Worm (Caenorhabditis elegans) whole organism, L1 larva: ENCODE data around the gene C25F9.12.
A peak's percentile ranks its signal among the peaks of the same experiment; 100 is the strongest.

Source experiments
- C16A3.4 ChIP-seq: fragments of 150-350 bp; optimal IDR thresholded peaks from 2 replicates; lab custom pipeline; 2014; ENCODE audit warnings: missing biosample characterization, missing genetic modification characterization
- F16B12.6 ChIP-seq: fragments of 150-350 bp; optimal IDR thresholded peaks from 2 replicates; lab custom pipeline; 2014; ENCODE audit warnings: missing biosample characterization, missing genetic modification characterization
- aly-2 ChIP-seq: fragments of 150-350 bp; optimal IDR thresholded peaks from 2 replicates; lab custom pipeline; 2014; ENCODE audit warnings: missing biosample characterization, missing genetic modification characterization
- blmp-1 ChIP-seq: fragments of 150-350 bp; optimal IDR thresholded peaks from 2 replicates; lab custom pipeline; 2014; ENCODE audit warnings: missing biosample characterization, missing genetic modification characterization
- ceh-63 ChIP-seq: fragments of 200-800 bp; sonication (Bioruptor generic); optimal IDR thresholded peaks from 2 replicates; lab custom pipeline; 2018; ENCODE audit warnings: mild to moderate bottlenecking, missing genetic modification characterization, missing compliant biosample characterization
- ceh-82 ChIP-seq, 3 experiments: fragments of 150-350 bp in 1 of 3; sonication (generic microtip) in 2 of 3; optimal IDR thresholded peaks; 2 replicates each; lab custom pipeline; 2014 to 2017; ENCODE audit warnings: missing biosample characterization in 3 of 3, missing genetic modification characterization in 3 of 3
- ces-1 ChIP-seq: fragments of 150-350 bp; optimal IDR thresholded peaks from 2 replicates; lab custom pipeline; 2014; ENCODE audit warnings: missing biosample characterization, missing genetic modification reagents, missing genetic modification characterization
- elt-2 ChIP-seq: sonication (generic microtip); optimal IDR thresholded peaks from 2 replicates; lab custom pipeline; 2016; ENCODE audit warnings: missing genetic modification characterization, mild to moderate bottlenecking, inconsistent platforms, missing compliant biosample characterization, missing genetic modification reagents
- fkh-8 ChIP-seq: sonication (generic microtip); optimal IDR thresholded peaks from 2 replicates; lab custom pipeline; 2016; ENCODE audit warnings: mild to moderate bottlenecking, missing genetic modification characterization, missing compliant biosample characterization
- grh-1 ChIP-seq: fragments of 200-800 bp; sonication (Bioruptor generic); IDR thresholded peaks from 2 replicates; pipeline ENCODE4 v1.3.6; 2022; ENCODE audit warnings: missing genetic modification reagents, missing genetic modification characterization, missing compliant biosample characterization
- hlh-17 ChIP-seq: fragments of 200-800 bp; sonication (Bioruptor generic); optimal IDR thresholded peaks from 2 replicates; lab custom pipeline; 2018; ENCODE audit warnings: missing genetic modification characterization, mild to moderate bottlenecking, missing compliant biosample characterization, moderate library complexity, borderline replicate concordance
- hlh-4 ChIP-seq: sonication (generic microtip); optimal IDR thresholded peaks from 2 replicates; lab custom pipeline; 2016; ENCODE audit warnings: mild to moderate bottlenecking, missing genetic modification characterization, missing compliant biosample characterization
- hpl-2 ChIP-seq: fragments of 150-350 bp; optimal IDR thresholded peaks from 2 replicates; lab custom pipeline; 2014; ENCODE audit warnings: missing biosample characterization, missing genetic modification reagents, missing genetic modification characterization
- jun-1 ChIP-seq: fragments of 150-350 bp; optimal IDR thresholded peaks from 2 replicates; lab custom pipeline; 2014; ENCODE audit warnings: missing biosample characterization, missing genetic modification reagents, missing genetic modification characterization
- lin-14 ChIP-seq: fragments of 200-800 bp; sonication (Bioruptor generic); optimal IDR thresholded peaks from 2 replicates; lab custom pipeline; 2018; ENCODE audit warnings: mild to moderate bottlenecking, missing genetic modification characterization, moderate library complexity, missing compliant biosample characterization
- lin-35 ChIP-seq, 2 experiments: fragments of 150-350 bp; optimal IDR thresholded peaks; 2 replicates each; lab custom pipeline; 2014; ENCODE audit warnings: missing biosample characterization in 2 of 2, missing genetic modification characterization in 2 of 2, missing genetic modification reagents in 2 of 2
- lin-39 ChIP-seq: fragments of 150-350 bp; optimal IDR thresholded peaks from 2 replicates; lab custom pipeline; 2014; ENCODE audit warnings: missing biosample characterization, missing genetic modification reagents, missing genetic modification characterization
- lsy-2 ChIP-seq, 2 experiments: fragments of 150-350 bp; optimal IDR thresholded peaks; 2 replicates each; lab custom pipeline; 2014; ENCODE audit warnings: missing biosample characterization in 2 of 2, missing genetic modification characterization in 2 of 2
- mab-9 ChIP-seq: fragments of 200-800 bp; sonication (Bioruptor generic); IDR thresholded peaks from 2 replicates; pipeline ENCODE4 v1.3.6; 2022; ENCODE audit warnings: missing genetic modification reagents, missing genetic modification characterization, missing compliant biosample characterization
- nhr-12 ChIP-seq: sonication (generic microtip); optimal IDR thresholded peaks from 2 replicates; lab custom pipeline; 2017; ENCODE audit warnings: missing biosample characterization, missing genetic modification characterization
- nhr-19 ChIP-seq: fragments of 200-800 bp; sonication (Bioruptor generic); conservative IDR thresholded peaks from 2 replicates; pipeline ENCODE4 v1.3.6; 2022; ENCODE audit warnings: missing genetic modification characterization, missing compliant biosample characterization
- nhr-20 ChIP-seq: sonication (generic microtip); optimal IDR thresholded peaks from 2 replicates; lab custom pipeline; 2016; ENCODE audit warnings: mild to moderate bottlenecking, missing genetic modification characterization, missing compliant biosample characterization
- nhr-237 ChIP-seq: fragments of 150-350 bp; optimal IDR thresholded peaks from 2 replicates; lab custom pipeline; 2014; ENCODE audit warnings: missing biosample characterization, missing genetic modification characterization
- nhr-47 ChIP-seq: sonication (generic microtip); optimal IDR thresholded peaks from 2 replicates; lab custom pipeline; 2016; ENCODE audit warnings: mild to moderate bottlenecking, missing genetic modification characterization, moderate library complexity, missing compliant biosample characterization
- nhr-71 ChIP-seq: sonication (generic microtip); optimal IDR thresholded peaks from 2 replicates; lab custom pipeline; 2016; ENCODE audit warnings: mild to moderate bottlenecking, missing genetic modification characterization, moderate library complexity, missing compliant biosample characterization
- nhr-77 ChIP-seq: fragments of 150-350 bp; optimal IDR thresholded peaks from 2 replicates; lab custom pipeline; 2014; ENCODE audit warnings: missing biosample characterization, missing genetic modification characterization
- nhr-84 ChIP-seq: sonication (generic microtip); optimal IDR thresholded peaks from 2 replicates; lab custom pipeline; 2017; ENCODE audit warnings: missing biosample characterization, missing genetic modification characterization
- nhr-85 ChIP-seq: sonication (generic microtip); peaks from one replicate; lab custom pipeline; 2016; ENCODE audit warnings: missing genetic modification characterization, inconsistent platforms, missing compliant biosample characterization
- nhr-90 ChIP-seq: sonication (generic microtip); optimal IDR thresholded peaks from 2 replicates; lab custom pipeline; 2016; ENCODE audit warnings: mild to moderate bottlenecking, missing genetic modification characterization, missing compliant biosample characterization; ENCODE audit not compliant: poor library complexity
- pag-3 ChIP-seq: sonication (generic microtip); optimal IDR thresholded peaks from 2 replicates; lab custom pipeline; 2017; ENCODE audit warnings: missing genetic modification characterization, mild to moderate bottlenecking, missing compliant biosample characterization, antibody characterized with exemption, borderline replicate concordance; ENCODE audit not compliant: insufficient read depth
- rnt-1 ChIP-seq: sonication (generic microtip); optimal IDR thresholded peaks from 2 replicates; lab custom pipeline; 2016; ENCODE audit warnings: mild to moderate bottlenecking, missing genetic modification characterization, moderate library complexity, missing compliant biosample characterization
- skn-1 ChIP-seq: fragments of 150-350 bp; optimal IDR thresholded peaks from 2 replicates; lab custom pipeline; 2014; ENCODE audit warnings: missing biosample characterization, missing genetic modification characterization
- snu-23 ChIP-seq: sonication (generic microtip); optimal IDR thresholded peaks from 2 replicates; lab custom pipeline; 2016; ENCODE audit warnings: missing genetic modification characterization, missing compliant biosample characterization
- sox-4 ChIP-seq: sonication (generic microtip); optimal IDR thresholded peaks from 2 replicates; lab custom pipeline; 2016; ENCODE audit warnings: missing genetic modification characterization, missing compliant biosample characterization
- sptf-1 ChIP-seq: fragments of 150-350 bp; optimal IDR thresholded peaks from 2 replicates; lab custom pipeline; 2014; ENCODE audit warnings: missing biosample characterization, missing genetic modification characterization
- sup-37 ChIP-seq: fragments of 200-800 bp; sonication (Bioruptor generic); optimal IDR thresholded peaks from 2 replicates; lab custom pipeline; 2018; ENCODE audit warnings: mild to moderate bottlenecking, missing genetic modification characterization, missing compliant biosample characterization
- swsn-7 ChIP-seq: sonication (generic microtip); optimal IDR thresholded peaks from 2 replicates; lab custom pipeline; 2016; ENCODE audit warnings: missing genetic modification characterization, missing compliant biosample characterization
- unc-30 ChIP-seq: sonication (generic microtip); optimal IDR thresholded peaks from 2 replicates; lab custom pipeline; 2017; ENCODE audit warnings: missing biosample characterization, missing genetic modification characterization
- zag-1 ChIP-seq: fragments of 150-350 bp; optimal IDR thresholded peaks from 2 replicates; lab custom pipeline; 2014; ENCODE audit warnings: missing biosample characterization, missing genetic modification characterization
- zip-4 ChIP-seq: fragments of 200-800 bp; sonication (Bioruptor generic); optimal IDR thresholded peaks from 2 replicates; lab custom pipeline; 2018; ENCODE audit warnings: mild to moderate bottlenecking, missing genetic modification characterization, moderate library complexity, missing compliant biosample characterization
- ztf-11 ChIP-seq, 2 experiments: sonication (generic microtip); optimal IDR thresholded peaks; 2 replicates each; lab custom pipeline; 2016 to 2017; ENCODE audit warnings: missing genetic modification characterization in 2 of 2, missing biosample characterization in 1 of 2, missing compliant biosample characterization in 1 of 2
- ztf-4 ChIP-seq: fragments of 150-350 bp; optimal IDR thresholded peaks from 2 replicates; lab custom pipeline; 2014; ENCODE audit warnings: missing biosample characterization, missing genetic modification characterization

The C25F9.12 gene

DNA sequence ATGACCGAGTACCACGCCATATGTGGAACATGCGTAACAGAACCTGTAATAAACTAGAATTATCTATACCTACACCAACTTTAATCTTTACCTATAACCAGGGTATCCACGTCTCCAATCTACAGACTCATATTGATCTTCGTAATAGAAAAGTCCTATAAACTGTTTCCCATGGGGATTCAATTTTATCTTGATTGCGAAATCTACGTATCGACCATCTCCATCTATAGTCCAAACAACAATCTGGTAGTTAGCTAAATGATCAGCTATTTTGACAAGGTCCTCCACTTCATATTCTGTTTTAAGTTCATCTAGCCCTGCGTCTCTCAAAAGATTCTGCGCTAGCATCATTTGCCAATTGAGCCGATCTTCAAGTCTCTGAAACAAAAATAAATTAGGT is 26.9 kb upstream of the C25F9.12 start (continued):
- TF ChIP-seq nhr-77 (tag; lab: Kevin White, UChicago) (no peak), elt-2 (tag; lab: Kevin White, UChicago) (no peak), aly-2 (no peak), ces-1 (GFP tag; lab: Kevin White, UChicago) (no peak), grh-1 (GFP tag; lab: Robert Waterston, UW) (peak; percentile 45; the same call in 1 of the 2 replicates), ztf-11 (tag; optimal IDR thresholded peaks at IDR 0.05; lab: Kevin White, UChicago) (no peak), F16B12.6 (tag; lab: Kevin White, UChicago) (no peak), zag-1 (no peak), lin-39 (no peak), hpl-2 (GFP tag; lab: Kevin White, UChicago) (no peak), C16A3.4 (no peak), lin-14 (GFP tag; lab: Kevin White, UChicago) (peak; percentile 73), nhr-71 (tag; lab: Kevin White, UChicago) (peak; percentile 36), swsn-7 (tag; lab: Kevin White, UChicago) (no peak), fkh-8 (tag; lab: Kevin White, UChicago) (no peak), nhr-47 (tag; lab: Kevin White, UChicago) (no peak), pag-3 (tag; lab: Kevin White, UChicago) (no peak), nhr-19 (GFP tag; lab: Robert Waterston, UW) (peak; percentile 29; the same call in 1 of the 2 replicates), nhr-237 (tag; lab: Kevin White, UChicago) (no peak), hlh-4 (tag; lab: Kevin White, UChicago) (no peak), sptf-1 (no peak), sup-37 (no peak), ceh-82 (tag; optimal IDR thresholded peaks at IDR 0.05; lab: Kevin White, UChicago) (no peak), snu-23 (peak; percentile 21), mab-9 (no peak), lin-35 (GFP tag; optimal IDR thresholded peaks at IDR 0.05; lab: Kevin White, UChicago) (no peak), sox-4 (tag; lab: Kevin White, UChicago) (no peak), rnt-1 (tag; lab: Kevin White, UChicago) (peak; percentile 38), unc-30 (tag; lab: Kevin White, UChicago) (no peak), zip-4 (peak; percentile 19), hlh-17 (GFP tag; lab: Kevin White, UChicago) (no peak), skn-1 (tag; lab: Kevin White, UChicago) (no peak)
- TF ChIP-seq, all 84 proteins: peak for 10

DNA sequence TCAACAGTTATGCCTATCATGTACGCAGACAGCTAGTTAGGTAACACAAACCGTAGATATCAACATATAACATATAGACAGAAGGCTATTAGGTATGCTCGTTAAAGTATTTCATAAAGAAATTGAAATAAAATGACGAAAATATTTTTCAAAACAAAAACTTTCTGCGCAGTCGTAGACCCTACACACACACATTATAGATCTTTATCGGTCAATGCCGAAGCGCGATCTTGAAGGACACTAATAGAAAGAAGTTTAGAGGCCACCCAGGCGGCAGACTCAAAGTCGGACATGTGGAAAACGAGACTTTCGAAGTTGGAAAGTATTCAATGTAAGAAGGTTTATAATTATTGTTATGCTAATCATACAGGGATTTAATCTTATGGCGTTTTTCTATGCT is 26.2 kb upstream of the C25F9.12 start:
- TF ChIP-seq ztf-4 (no peak), lsy-2 (tag; optimal IDR thresholded peaks at IDR 0.05; lab: Kevin White, UChicago) (peak in 1 of 2 experiments; percentile 18), nhr-71 (tag; lab: Kevin White, UChicago) (peak; percentile 54), sox-4 (tag; lab: Kevin White, UChicago) (no peak), blmp-1 (tag; lab: Kevin White, UChicago) (peak; percentile 57), lin-14 (GFP tag; lab: Kevin White, UChicago) (peak; percentile 73), ceh-63 (GFP tag; lab: Kevin White, UChicago) (no peak), nhr-12 (tag; lab: Kevin White, UChicago) (no peak), nhr-20 (peak; percentile 74), nhr-84 (tag; lab: Kevin White, UChicago) (no peak), nhr-47 (tag; lab: Kevin White, UChicago) (peak; percentile 17), snu-23 (peak; percentile 56), sup-37 (peak; percentile 17), nhr-90 (tag; lab: Kevin White, UChicago) (peak; percentile 28), jun-1 (tag; lab: Kevin White, UChicago) (no peak), nhr-85 (peak; percentile 76), nhr-237 (tag; lab: Kevin White, UChicago) (no peak)
